Worm (Caenorhabditis elegans) whole organism, L3 larva: ENCODE measurements around the gene R11G11.16.

ENCODE experiments used
- ceh-28 ChIP-seq: fragments of 150-350 bp; optimal IDR thresholded peaks from 2 replicates; lab custom pipeline; 2014; ENCODE audit warnings: missing biosample characterization, missing genetic modification reagents, missing genetic modification characterization
- elt-1 ChIP-seq: fragments of 150-350 bp; optimal IDR thresholded peaks from 2 replicates; lab custom pipeline; 2014; ENCODE audit warnings: missing biosample characterization, missing genetic modification characterization
- fkh-2 ChIP-seq: fragments of 150-350 bp; optimal IDR thresholded peaks from 2 replicates; lab custom pipeline; 2014; ENCODE audit warnings: missing biosample characterization, missing genetic modification reagents, missing genetic modification characterization
- lin-15B ChIP-seq: fragments of 150-350 bp; optimal IDR thresholded peaks from 2 replicates; lab custom pipeline; 2014; ENCODE audit warnings: missing biosample characterization, missing genetic modification characterization
- nhr-76 ChIP-seq: fragments of 150-350 bp; sonication (generic microtip); optimal IDR thresholded peaks from 5 replicates; lab custom pipeline; 2014; ENCODE audit warnings: missing biosample characterization, missing genetic modification characterization
- pqm-1 ChIP-seq: fragments of 150-350 bp; optimal IDR thresholded peaks from 2 replicates; lab custom pipeline; 2017; ENCODE audit warnings: missing biosample characterization, missing genetic modification characterization, inconsistent platforms
- skn-1 ChIP-seq: fragments of 150-350 bp; optimal IDR thresholded peaks from 2 replicates; lab custom pipeline; 2014; ENCODE audit warnings: missing biosample characterization, missing genetic modification characterization
- snpc-4 ChIP-seq: fragments of 150-350 bp; optimal IDR thresholded peaks from 2 replicates; lab custom pipeline; 2014; ENCODE audit warnings: missing biosample characterization, missing genetic modification characterization
- unc-39 ChIP-seq: sonication (generic microtip); optimal IDR thresholded peaks from 4 replicates; lab custom pipeline; 2017; ENCODE audit warnings: missing biosample characterization, missing genetic modification characterization
- unc-62 ChIP-seq: fragments of 150-350 bp; sonication (generic microtip); optimal IDR thresholded peaks from 4 replicates; lab custom pipeline; 2014; ENCODE audit warnings: missing biosample characterization, missing genetic modification reagents, missing genetic modification characterization
- ztf-4 ChIP-seq: fragments of 150-350 bp; optimal IDR thresholded peaks from 2 replicates; lab custom pipeline; 2014; ENCODE audit warnings: missing biosample characterization, missing genetic modification characterization

- no peak for TF ChIP-seq skn-1
- no peak for TF ChIP-seq elt-1 (tag; lab: Kevin White, UChicago)
- no peak for TF ChIP-seq ceh-28 (tag; lab: Kevin White, UChicago)
- TF ChIP-seq ztf-4 (tag; lab: Kevin White, UChicago) = no peak
- TF ChIP-seq unc-39 = no peak
- no peak for TF ChIP-seq unc-62 (GFP tag; lab: Kevin White, UChicago)
- TF ChIP-seq pqm-1 (tag; lab: Kevin White, UChicago) = no peak
- no peak for TF ChIP-seq nhr-76 (tag; lab: Kevin White, UChicago)
- no peak for TF ChIP-seq snpc-4 (tag; lab: Kevin White, UChicago)
- TF ChIP-seq fkh-2 (tag; lab: Kevin White, UChicago) = no peak
- TF ChIP-seq lin-15B (tag; lab: Kevin White, UChicago) = no peak
Observed at ce11 chrV:512420-512819, 12.5 kb downstream of the R11G11.16 start, which contains the start of gene srh-37.
